Worm (Caenorhabditis elegans) whole organism, early embryonic: Measurements from ENCODE around the gene spe-43.

Source experiments
- B0310.2 ChIP-seq: sonication (generic microtip); optimal IDR thresholded peaks from 2 replicates; lab custom pipeline; 2016; ENCODE audit warnings: mild to moderate bottlenecking, missing genetic modification characterization, missing compliant biosample characterization
- aly-1 ChIP-seq: sonication (generic microtip); optimal IDR thresholded peaks from 2 replicates; lab custom pipeline; 2016; ENCODE audit warnings: missing genetic modification characterization, missing compliant biosample characterization
- ama-1 ChIP-seq: fragments of 150-350 bp; optimal IDR thresholded peaks from 2 replicates; lab custom pipeline; 2014
- ceh-13 ChIP-seq: fragments of 200-800 bp; sonication (Bioruptor generic); optimal IDR thresholded peaks from 2 replicates; lab custom pipeline; 2018; ENCODE audit warnings: mild to moderate bottlenecking, missing genetic modification characterization, missing compliant biosample characterization
- flt-1 ChIP-seq: fragments of 200-800 bp; sonication (Bioruptor generic); IDR thresholded peaks from 2 replicates; pipeline ENCODE4 v1.3.6; 2022; ENCODE audit warnings: missing genetic modification characterization, missing compliant biosample characterization
- hmbx-1 ChIP-seq: sonication (generic microtip); optimal IDR thresholded peaks from 2 replicates; lab custom pipeline; 2016; ENCODE audit warnings: mild to moderate bottlenecking, missing genetic modification characterization, missing compliant biosample characterization
- hmg-4 ChIP-seq: fragments of 200-800 bp; sonication (Bioruptor generic); optimal IDR thresholded peaks from 2 replicates; lab custom pipeline; 2018; ENCODE audit warnings: mild to moderate bottlenecking, missing genetic modification characterization, missing compliant biosample characterization
- sea-1 ChIP-seq: fragments of 200-800 bp; sonication (Bioruptor generic); conservative IDR thresholded peaks from 2 replicates; pipeline ENCODE4 v1.3.6; 2022; ENCODE audit warnings: missing genetic modification characterization, missing compliant biosample characterization
- tbx-11 ChIP-seq: fragments of 200-800 bp; sonication (Bioruptor generic); IDR thresholded peaks from 2 replicates; pipeline ENCODE4 v1.3.6; 2022; ENCODE audit warnings: missing genetic modification characterization, missing compliant biosample characterization

DNA sequence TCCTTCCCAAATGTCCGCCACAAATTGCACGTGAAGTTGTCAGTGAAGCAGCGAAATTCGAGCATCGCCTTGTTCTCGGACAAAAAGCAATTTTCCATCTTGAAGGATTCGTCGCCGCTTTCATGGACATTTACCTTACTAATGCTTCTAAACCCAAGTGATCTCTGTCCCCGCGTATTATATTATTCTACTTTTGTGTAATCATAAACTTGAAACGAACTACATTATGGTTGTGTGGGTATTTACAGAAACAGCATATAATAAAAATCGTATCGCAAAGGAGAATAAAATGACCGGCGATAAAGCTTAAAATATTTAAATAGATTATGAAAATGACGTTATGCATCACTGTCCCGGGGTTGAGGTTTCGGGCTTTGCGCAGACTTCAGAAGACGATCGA lies 45.4 kb downstream of the spe-43 start:
- TF ChIP-seq aly-1 = no peak
- TF ChIP-seq B0310.2 = no peak
- TF ChIP-seq ceh-13 (GFP tag; lab: Kevin White, UChicago) = no peak
- no peak for TF ChIP-seq ama-1
- no peak for TF ChIP-seq hmbx-1
- no peak for TF ChIP-seq sea-1 (GFP tag; lab: Robert Waterston, UW)
- TF ChIP-seq hmg-4 = no peak
- TF ChIP-seq tbx-11 (GFP tag; lab: Robert Waterston, UW) = no peak
- TF ChIP-seq flt-1 (GFP tag; lab: Robert Waterston, UW) = no peak
